Worm (Caenorhabditis elegans) whole organism, L1 larva: Measurements from ENCODE around the gene F15B9.11.

Source experiments
- C04F5.9 ChIP-seq: sonication (generic microtip); optimal IDR thresholded peaks from 2 replicates; lab custom pipeline; 2016; ENCODE audit warnings: missing genetic modification characterization, missing compliant biosample characterization
- C16A3.4 ChIP-seq: fragments of 150-350 bp; optimal IDR thresholded peaks from 2 replicates; lab custom pipeline; 2014; ENCODE audit warnings: missing biosample characterization, missing genetic modification characterization
- C34B4.2 ChIP-seq: sonication (generic microtip); optimal IDR thresholded peaks from 2 replicates; lab custom pipeline; 2017; ENCODE audit warnings: mild to moderate bottlenecking, missing genetic modification characterization, missing compliant biosample characterization
- F16B12.6 ChIP-seq: fragments of 150-350 bp; optimal IDR thresholded peaks from 2 replicates; lab custom pipeline; 2014; ENCODE audit warnings: missing biosample characterization, missing genetic modification characterization
- aha-1 ChIP-seq: fragments of 150-350 bp; optimal IDR thresholded peaks from 2 replicates; lab custom pipeline; 2014; ENCODE audit warnings: missing biosample characterization, missing genetic modification characterization
- ama-1 ChIP-seq: fragments of 150-350 bp; optimal IDR thresholded peaks from 2 replicates; lab custom pipeline; 2014
- blmp-1 ChIP-seq: fragments of 150-350 bp; optimal IDR thresholded peaks from 2 replicates; lab custom pipeline; 2014; ENCODE audit warnings: missing biosample characterization, missing genetic modification characterization
- ceh-8 ChIP-seq: fragments of 200-800 bp; sonication (Bioruptor generic); optimal IDR thresholded peaks from 2 replicates; lab custom pipeline; 2018; ENCODE audit warnings: mild to moderate bottlenecking, missing genetic modification characterization, moderate library complexity, missing compliant biosample characterization
- ceh-82 ChIP-seq, 3 experiments: fragments of 150-350 bp in 1 of 3; sonication (generic microtip) in 2 of 3; optimal IDR thresholded peaks; 2 replicates each; lab custom pipeline; 2014 to 2017; ENCODE audit warnings: missing biosample characterization in 3 of 3, missing genetic modification characterization in 3 of 3
- ceh-88 ChIP-seq: fragments of 200-800 bp; sonication (Bioruptor generic); IDR thresholded peaks from 2 replicates; pipeline ENCODE4 v1.3.6; 2022; ENCODE audit warnings: missing genetic modification characterization, missing compliant biosample characterization
- ceh-90 ChIP-seq: sonication (generic microtip); optimal IDR thresholded peaks from 2 replicates; lab custom pipeline; 2016; ENCODE audit warnings: missing genetic modification characterization, missing compliant biosample characterization
- dsc-1 ChIP-seq: sonication (generic microtip); optimal IDR thresholded peaks from 2 replicates; lab custom pipeline; 2016; ENCODE audit warnings: mild to moderate bottlenecking, missing genetic modification characterization, missing compliant biosample characterization
- efl-1 ChIP-seq, 4 experiments: fragments of 150-350 bp; optimal IDR thresholded peaks in 3 of 4; peaks in 1 of 4; 1 replicate in 1 of 4; 2 replicates in 3 of 4; lab custom pipeline; 2014; ENCODE audit warnings: missing biosample characterization in 2 of 4, missing genetic modification characterization in 2 of 4, missing genetic modification reagents in 2 of 4
- egl-13 ChIP-seq: sonication (generic microtip); optimal IDR thresholded peaks from 2 replicates; lab custom pipeline; 2016; ENCODE audit warnings: missing genotype, missing genetic modification reagents, missing genetic modification characterization, missing compliant biosample characterization
- elt-2 ChIP-seq: sonication (generic microtip); optimal IDR thresholded peaks from 2 replicates; lab custom pipeline; 2016; ENCODE audit warnings: missing genetic modification characterization, mild to moderate bottlenecking, inconsistent platforms, missing compliant biosample characterization, missing genetic modification reagents
- elt-3 ChIP-seq, 6 experiments: fragments of 150-350 bp in 1 of 6; sonication (generic microtip); optimal IDR thresholded peaks; 2 replicates each; lab custom pipeline; 2017 to 2018; ENCODE audit warnings: missing biosample characterization in 6 of 6, missing genetic modification characterization in 6 of 6, inconsistent platforms in 1 of 6
- fkh-10 ChIP-seq: sonication (generic microtip); optimal IDR thresholded peaks from 2 replicates; lab custom pipeline; 2017; ENCODE audit warnings: missing biosample characterization, missing genetic modification reagents, missing genetic modification characterization
- fkh-4 ChIP-seq: sonication (generic microtip); optimal IDR thresholded peaks from 2 replicates; lab custom pipeline; 2016; ENCODE audit warnings: missing compliant biosample characterization, missing genetic modification characterization, borderline replicate concordance
- fos-1 ChIP-seq: fragments of 150-350 bp; optimal IDR thresholded peaks from 2 replicates; lab custom pipeline; 2014; ENCODE audit warnings: missing biosample characterization, missing genetic modification characterization
- hlh-4 ChIP-seq: sonication (generic microtip); optimal IDR thresholded peaks from 2 replicates; lab custom pipeline; 2016; ENCODE audit warnings: mild to moderate bottlenecking, missing genetic modification characterization, missing compliant biosample characterization
- irx-1 ChIP-seq: sonication (generic microtip); optimal IDR thresholded peaks from 2 replicates; lab custom pipeline; 2016; ENCODE audit warnings: missing genetic modification characterization, missing compliant biosample characterization
- jun-1 ChIP-seq: fragments of 150-350 bp; optimal IDR thresholded peaks from 2 replicates; lab custom pipeline; 2014; ENCODE audit warnings: missing biosample characterization, missing genetic modification reagents, missing genetic modification characterization
- lin-13 ChIP-seq: fragments of 150-350 bp; optimal IDR thresholded peaks from 2 replicates; lab custom pipeline; 2014; ENCODE audit warnings: missing biosample characterization, missing genetic modification reagents, missing genetic modification characterization
- lin-14 ChIP-seq: fragments of 200-800 bp; sonication (Bioruptor generic); optimal IDR thresholded peaks from 2 replicates; lab custom pipeline; 2018; ENCODE audit warnings: mild to moderate bottlenecking, missing genetic modification characterization, moderate library complexity, missing compliant biosample characterization
- lin-35 ChIP-seq, 2 experiments: fragments of 150-350 bp; optimal IDR thresholded peaks; 2 replicates each; lab custom pipeline; 2014; ENCODE audit warnings: missing biosample characterization in 2 of 2, missing genetic modification characterization in 2 of 2, missing genetic modification reagents in 2 of 2
- lin-39 ChIP-seq: fragments of 150-350 bp; optimal IDR thresholded peaks from 2 replicates; lab custom pipeline; 2014; ENCODE audit warnings: missing biosample characterization, missing genetic modification reagents, missing genetic modification characterization
- lir-3 ChIP-seq: sonication (generic microtip); optimal IDR thresholded peaks from 2 replicates; lab custom pipeline; 2016; ENCODE audit warnings: mild to moderate bottlenecking, missing genetic modification characterization, moderate library complexity, missing compliant biosample characterization; ENCODE audit not compliant: poor library complexity
- mdl-1 ChIP-seq, 2 experiments: fragments of 150-350 bp; optimal IDR thresholded peaks; 2 replicates each; lab custom pipeline; 2014 to 2017; ENCODE audit warnings: missing biosample characterization in 2 of 2, missing genetic modification characterization in 2 of 2, inconsistent platforms in 1 of 2
- mef-2 ChIP-seq: fragments of 150-350 bp; optimal IDR thresholded peaks from 2 replicates; lab custom pipeline; 2014; ENCODE audit warnings: missing biosample characterization, missing genetic modification characterization
- nhr-11 ChIP-seq: fragments of 150-350 bp; optimal IDR thresholded peaks from 2 replicates; lab custom pipeline; 2014; ENCODE audit warnings: missing biosample characterization, missing genetic modification characterization
- nhr-12 ChIP-seq: sonication (generic microtip); optimal IDR thresholded peaks from 2 replicates; lab custom pipeline; 2017; ENCODE audit warnings: missing biosample characterization, missing genetic modification characterization
- nhr-20 ChIP-seq: sonication (generic microtip); optimal IDR thresholded peaks from 2 replicates; lab custom pipeline; 2016; ENCODE audit warnings: mild to moderate bottlenecking, missing genetic modification characterization, missing compliant biosample characterization
- nhr-237 ChIP-seq: fragments of 150-350 bp; optimal IDR thresholded peaks from 2 replicates; lab custom pipeline; 2014; ENCODE audit warnings: missing biosample characterization, missing genetic modification characterization
- nhr-71 ChIP-seq: sonication (generic microtip); optimal IDR thresholded peaks from 2 replicates; lab custom pipeline; 2016; ENCODE audit warnings: mild to moderate bottlenecking, missing genetic modification characterization, moderate library complexity, missing compliant biosample characterization
- nhr-76 ChIP-seq: sonication (generic microtip); optimal IDR thresholded peaks from 2 replicates; lab custom pipeline; 2017; ENCODE audit warnings: missing biosample characterization, missing genetic modification characterization
- nhr-84 ChIP-seq: sonication (generic microtip); optimal IDR thresholded peaks from 2 replicates; lab custom pipeline; 2017; ENCODE audit warnings: missing biosample characterization, missing genetic modification characterization
- nhr-85 ChIP-seq: sonication (generic microtip); peaks from one replicate; lab custom pipeline; 2016; ENCODE audit warnings: missing genetic modification characterization, inconsistent platforms, missing compliant biosample characterization
- nhr-90 ChIP-seq: sonication (generic microtip); optimal IDR thresholded peaks from 2 replicates; lab custom pipeline; 2016; ENCODE audit warnings: mild to moderate bottlenecking, missing genetic modification characterization, missing compliant biosample characterization; ENCODE audit not compliant: poor library complexity
- pax-3 ChIP-seq: fragments of 200-800 bp; sonication (Bioruptor generic); optimal IDR thresholded peaks from 2 replicates; lab custom pipeline; 2018; ENCODE audit warnings: mild to moderate bottlenecking, missing genetic modification characterization, moderate library complexity, missing compliant biosample characterization
- rnt-1 ChIP-seq: sonication (generic microtip); optimal IDR thresholded peaks from 2 replicates; lab custom pipeline; 2016; ENCODE audit warnings: mild to moderate bottlenecking, missing genetic modification characterization, moderate library complexity, missing compliant biosample characterization
- unc-130 ChIP-seq: fragments of 150-350 bp; optimal IDR thresholded peaks from 2 replicates; lab custom pipeline; 2017; ENCODE audit warnings: missing biosample characterization, missing genetic modification characterization, inconsistent platforms
- unc-30 ChIP-seq: sonication (generic microtip); optimal IDR thresholded peaks from 2 replicates; lab custom pipeline; 2017; ENCODE audit warnings: missing biosample characterization, missing genetic modification characterization
- unc-62 ChIP-seq: fragments of 150-350 bp; optimal IDR thresholded peaks from 2 replicates; lab custom pipeline; 2014; ENCODE audit warnings: missing biosample characterization, missing genetic modification reagents, missing genetic modification characterization
- unc-98 ChIP-seq: fragments of 200-800 bp; sonication (Bioruptor generic); IDR thresholded peaks from 2 replicates; pipeline ENCODE4 v1.3.6; 2022; ENCODE audit warnings: missing genetic modification characterization, missing compliant biosample characterization
- zip-4 ChIP-seq: fragments of 200-800 bp; sonication (Bioruptor generic); optimal IDR thresholded peaks from 2 replicates; lab custom pipeline; 2018; ENCODE audit warnings: mild to moderate bottlenecking, missing genetic modification characterization, moderate library complexity, missing compliant biosample characterization
- ztf-4 ChIP-seq: fragments of 150-350 bp; optimal IDR thresholded peaks from 2 replicates; lab custom pipeline; 2014; ENCODE audit warnings: missing biosample characterization, missing genetic modification characterization

Gene F15B9.11

ce11 chrV:12967925-12968327 lies 24.8 kb downstream of the F15B9.11 start, which contains the start of gene R186.8 (continued):
- TF ChIP-seq elt-3 (tag; optimal IDR thresholded peaks at IDR 0.05; lab: Kevin White, UChicago) (peak in 1 of 6 experiments; percentile 28), ztf-4 (tag; lab: Kevin White, UChicago) (peak; percentile 13), pax-3 (peak; percentile 78), unc-130 (peak; percentile 17), lin-14 (peak; percentile 80), egl-13 (peak; percentile 16), efl-1 (optimal IDR thresholded peaks at IDR 0.05; lab: Kevin White, UChicago) (peak; percentile 53 to 62), efl-1 (GFP tag; optimal IDR thresholded peaks at IDR 0.05 in 1 of 2; lab: Kevin White, UChicago) (peak; percentile 42 to 95), nhr-90 (tag; lab: Kevin White, UChicago) (peak; percentile 71), ceh-88 (GFP tag; lab: Robert Waterston, UW) (peak; percentile 78)

- TF ChIP-seq ceh-82 (tag; optimal IDR thresholded peaks at IDR 0.05; lab: Kevin White, UChicago) (no peak), fos-1 (tag; lab: Kevin White, UChicago) (no peak), irx-1 (no peak), egl-13 (no peak), C16A3.4 (no peak), nhr-20 (tag; lab: Kevin White, UChicago) (no peak), blmp-1 (tag; lab: Kevin White, UChicago) (no peak), nhr-85 (tag; lab: Kevin White, UChicago) (no peak), ama-1 (no peak), nhr-76 (tag; lab: Kevin White, UChicago) (no peak), efl-1 (optimal IDR thresholded peaks at IDR 0.05; lab: Kevin White, UChicago) (no peak), efl-1 (GFP tag; optimal IDR thresholded peaks at IDR 0.05 in 1 of 2; lab: Kevin White, UChicago) (no peak), jun-1 (no peak)
Observed at ce11 chrV:12967110-12967509, 25.6 kb downstream of the F15B9.11 start, which contains the start of gene R186.3. Gene R186.3, minus strand, starts transcription at chrV:12967210.

ce11 chrV:12964076-12964475 lies 28.6 kb downstream of the F15B9.11 start, which contains the start of gene srd-35:
Gene srd-35, plus strand, starts transcription at chrV:12964376.
- TF ChIP-seq ceh-8 (GFP tag; lab: Kevin White, UChicago) (peak; percentile 23), elt-3 (tag; optimal IDR thresholded peaks at IDR 0.05; lab: Kevin White, UChicago) (no peak)

- no peak for TF ChIP-seq nhr-84
- no peak for TF ChIP-seq F16B12.6 (tag; lab: Kevin White, UChicago)
- no peak for TF ChIP-seq nhr-20 (tag; lab: Kevin White, UChicago)
- no peak for TF ChIP-seq unc-98 (GFP tag; lab: Robert Waterston, UW)
- no peak for TF ChIP-seq C04F5.9 (tag; lab: Kevin White, UChicago)
- TF ChIP-seq fkh-10 (GFP tag; lab: Kevin White, UChicago): no peak
- no peak for TF ChIP-seq unc-62 (GFP tag; lab: Kevin White, UChicago)
- no peak for TF ChIP-seq nhr-12
- no peak for TF ChIP-seq mdl-1 (tag; optimal IDR thresholded peaks at IDR 0.05; lab: Kevin White, UChicago)
- TF ChIP-seq aha-1 (tag; lab: Kevin White, UChicago): no peak
- TF ChIP-seq C16A3.4: no peak
- no peak for TF ChIP-seq C34B4.2 (tag; lab: Kevin White, UChicago)
- TF ChIP-seq ceh-90 (tag; lab: Kevin White, UChicago): no peak
- TF ChIP-seq dsc-1 (tag; lab: Kevin White, UChicago): no peak
- no peak for TF ChIP-seq mef-2 (tag; lab: Kevin White, UChicago)
- no peak for TF ChIP-seq efl-1 (optimal IDR thresholded peaks at IDR 0.05; lab: Kevin White, UChicago)
- peak in 1 of 2 experiments; percentile 70 for TF ChIP-seq efl-1 (GFP tag; optimal IDR thresholded peaks at IDR 0.05 in 1 of 2; lab: Kevin White, UChicago)
- TF ChIP-seq lir-3 (tag; lab: Kevin White, UChicago): no peak
- TF ChIP-seq lin-39 (tag; lab: Kevin White, UChicago): no peak
- TF ChIP-seq lin-14: peak; percentile 45
- no peak for TF ChIP-seq nhr-11 (tag; lab: Kevin White, UChicago)
- TF ChIP-seq lin-35 (GFP tag; optimal IDR thresholded peaks at IDR 0.05; lab: Kevin White, UChicago): no peak
- no peak for TF ChIP-seq zip-4 (GFP tag; lab: Kevin White, UChicago)
- peak; percentile 9 for TF ChIP-seq blmp-1 (tag; lab: Kevin White, UChicago)
- TF ChIP-seq elt-2: peak; percentile 47
- TF ChIP-seq nhr-71 (tag; lab: Kevin White, UChicago): peak; percentile 24
- no peak for TF ChIP-seq jun-1
- no peak for TF ChIP-seq nhr-85 (tag; lab: Kevin White, UChicago)
- TF ChIP-seq hlh-4 (tag; lab: Kevin White, UChicago): no peak
- TF ChIP-seq fkh-4 (tag; lab: Kevin White, UChicago): no peak
- TF ChIP-seq unc-30: no peak
- TF ChIP-seq nhr-237: no peak
- TF ChIP-seq rnt-1 (tag; lab: Kevin White, UChicago): no peak
- TF ChIP-seq lin-13: no peak
Observed at ce11 chrV:12963192-12963591, 29.5 kb downstream of the F15B9.11 start, which contains the start of gene hrg-9. Gene hrg-9, minus strand, starts transcription at chrV:12963343.
